Fruit fly (Drosophila melanogaster) whole organism, prepupa: ENCODE results near the gene CG34183.

Source experiments
- Blimp-1 ChIP-seq: fragments of 200-800 bp; sonication (Bioruptor generic); optimal IDR thresholded peaks from 3 replicates; lab custom pipeline; 2017; ENCODE audit warnings: missing biosample characterization, missing genetic modification characterization, mild to moderate bottlenecking, moderate library complexity, missing genetic modification reagents
- CG10631 ChIP-seq: fragments of 200-800 bp; sonication (Bioruptor generic); optimal IDR thresholded peaks from 2 replicates; lab custom pipeline; 2016; ENCODE audit warnings: missing biosample characterization, missing genetic modification characterization
- CG10669 ChIP-seq: fragments of 200-800 bp; sonication (Bioruptor generic); optimal IDR thresholded peaks from 3 replicates; lab custom pipeline; 2018; ENCODE audit warnings: missing biosample characterization, mild to moderate bottlenecking, missing genetic modification characterization, moderate library complexity
- CG11294 ChIP-seq: fragments of 200-800 bp; sonication (Bioruptor generic); IDR thresholded peaks from 2 replicates; pipeline ENCODE4 v1.3.6; 2022; ENCODE audit warnings: missing biosample characterization, missing genetic modification characterization
- CG11762 ChIP-seq: fragments of 200-800 bp; sonication (Bioruptor generic); optimal IDR thresholded peaks from 3 replicates; lab custom pipeline; 2016; ENCODE audit warnings: missing biosample characterization, missing genetic modification characterization; ENCODE audit not compliant: insufficient read depth
- CG11902 ChIP-seq: fragments of 200-800 bp; sonication (Bioruptor generic); optimal IDR thresholded peaks from 3 replicates; lab custom pipeline; 2016; ENCODE audit warnings: missing biosample characterization, missing genetic modification characterization
- CG15336 ChIP-seq: fragments of 200-800 bp; sonication (Bioruptor generic); IDR thresholded peaks from 2 replicates; pipeline ENCODE4 v1.3.6; 2022; ENCODE audit warnings: missing biosample characterization, missing genetic modification characterization
- CG1621 ChIP-seq: fragments of 200-800 bp; sonication (Bioruptor generic); optimal IDR thresholded peaks from 3 replicates; lab custom pipeline; 2018; ENCODE audit warnings: missing biosample characterization, mild to moderate bottlenecking, missing genetic modification characterization
- CG16779 ChIP-seq: fragments of 200-800 bp; sonication (Bioruptor generic); optimal IDR thresholded peaks from 3 replicates; lab custom pipeline; 2017; ENCODE audit warnings: missing biosample characterization, mild to moderate bottlenecking, missing genetic modification characterization
- CG3032 ChIP-seq: fragments of 200-800 bp; optimal IDR thresholded peaks from 2 replicates; lab custom pipeline; 2019; ENCODE audit warnings: missing biosample characterization, mild to moderate bottlenecking, missing genetic modification characterization, moderate library complexity
- CG32006 ChIP-seq: fragments of 200-800 bp; sonication (Bioruptor generic); optimal IDR thresholded peaks from 3 replicates; lab custom pipeline; 2017; ENCODE audit warnings: missing biosample characterization, mild to moderate bottlenecking, missing genetic modification characterization
- CG34406 ChIP-seq: fragments of 200-800 bp; sonication (Bioruptor generic); optimal IDR thresholded peaks from 3 replicates; lab custom pipeline; 2016; ENCODE audit warnings: missing biosample characterization, missing genetic modification characterization
- CG3919 ChIP-seq: fragments of 200-800 bp; sonication (Bioruptor generic); optimal IDR thresholded peaks from 3 replicates; lab custom pipeline; 2016; ENCODE audit warnings: missing biosample characterization, missing genetic modification characterization
- CG4318 ChIP-seq: fragments of 200-800 bp; sonication (Bioruptor generic); optimal IDR thresholded peaks from 3 replicates; lab custom pipeline; 2017; ENCODE audit warnings: missing biosample characterization, mild to moderate bottlenecking, missing genetic modification characterization
- CG6163 ChIP-seq: fragments of 200-800 bp; sonication (Bioruptor generic); IDR thresholded peaks from 3 replicates; pipeline ENCODE4 v1.3.6; 2022; ENCODE audit warnings: missing biosample characterization, missing genetic modification characterization
- CG6276 ChIP-seq: fragments of 200-800 bp; sonication (Bioruptor generic); optimal IDR thresholded peaks from 2 replicates; lab custom pipeline; 2017; ENCODE audit warnings: missing biosample characterization, mild to moderate bottlenecking, missing genetic modification characterization
- CG6792 ChIP-seq: fragments of 200-800 bp; sonication (Bioruptor generic); optimal IDR thresholded peaks from 3 replicates; lab custom pipeline; 2016; ENCODE audit warnings: missing biosample characterization, missing genetic modification characterization
- CG6808 ChIP-seq: fragments of 200-800 bp; sonication (Bioruptor generic); optimal IDR thresholded peaks from 3 replicates; lab custom pipeline; 2017; ENCODE audit warnings: missing biosample characterization, missing genetic modification characterization, mild to moderate bottlenecking, moderate library complexity, missing genetic modification reagents
- CG8119 ChIP-seq: fragments of 200-800 bp; sonication (Bioruptor generic); IDR thresholded peaks from 3 replicates; pipeline ENCODE4 v1.3.6; 2022; ENCODE audit warnings: missing biosample characterization, missing genetic modification characterization
- CG8319 ChIP-seq: fragments of 200-800 bp; sonication (Bioruptor generic); optimal IDR thresholded peaks from 3 replicates; lab custom pipeline; 2016; ENCODE audit warnings: missing biosample characterization, missing genetic modification characterization
- CG8632 ChIP-seq: fragments of 200-800 bp; sonication (Bioruptor generic); optimal IDR thresholded peaks from 3 replicates; lab custom pipeline; 2016; ENCODE audit warnings: missing biosample characterization, missing genetic modification characterization
- CG9139 ChIP-seq: fragments of 200-800 bp; sonication (Bioruptor generic); optimal IDR thresholded peaks from 3 replicates; lab custom pipeline; 2017; ENCODE audit warnings: missing biosample characterization, mild to moderate bottlenecking, missing genetic modification characterization
- Eip75B ChIP-seq: fragments of 200-800 bp; sonication (Bioruptor generic); optimal IDR thresholded peaks from 3 replicates; lab custom pipeline; 2016; ENCODE audit warnings: missing biosample characterization, missing genetic modification characterization
- Eip78C ChIP-seq: fragments of 200-800 bp; sonication (Bioruptor generic); peaks from one replicate; lab custom pipeline; 2016; ENCODE audit warnings: missing biosample characterization, missing genetic modification characterization
- Eip93F ChIP-seq: fragments of 200-800 bp; sonication (Bioruptor generic); optimal IDR thresholded peaks from 2 replicates; lab custom pipeline; 2016; ENCODE audit warnings: missing biosample characterization, mild to moderate bottlenecking, missing genetic modification characterization
- Ets21C ChIP-seq: fragments of 200-800 bp; sonication (Bioruptor generic); optimal IDR thresholded peaks from 3 replicates; lab custom pipeline; 2016; ENCODE audit warnings: missing biosample characterization, missing genetic modification characterization
- Ets96B ChIP-seq: fragments of 200-800 bp; optimal IDR thresholded peaks from 2 replicates; lab custom pipeline; 2019; ENCODE audit warnings: missing biosample characterization, mild to moderate bottlenecking, missing genetic modification characterization, moderate library complexity
- Gug ChIP-seq: fragments of 200-800 bp; sonication (Bioruptor generic); IDR thresholded peaks from 2 replicates; pipeline ENCODE4 v1.3.6; 2022; ENCODE audit warnings: missing biosample characterization, missing genetic modification characterization
- Hr39 ChIP-seq: fragments of 200-800 bp; sonication (Bioruptor generic); optimal IDR thresholded peaks from 2 replicates; lab custom pipeline; 2016; ENCODE audit warnings: missing biosample characterization, missing genetic modification characterization
- Hr4 ChIP-seq: fragments of 200-800 bp; sonication (Bioruptor generic); optimal IDR thresholded peaks from 3 replicates; lab custom pipeline; 2016; ENCODE audit warnings: missing biosample characterization, missing genetic modification characterization
- Lpt ChIP-seq: fragments of 200-800 bp; sonication (Bioruptor generic); optimal IDR thresholded peaks from 3 replicates; lab custom pipeline; 2016; ENCODE audit warnings: missing biosample characterization, missing genetic modification characterization
- OdsH ChIP-seq: fragments of 200-800 bp; sonication (Bioruptor generic); optimal IDR thresholded peaks from 3 replicates; lab custom pipeline; 2016; ENCODE audit warnings: missing biosample characterization, missing genetic modification characterization
- Sox102F ChIP-seq: fragments of 200-800 bp; sonication (Bioruptor generic); optimal IDR thresholded peaks from 2 replicates; lab custom pipeline; 2016; ENCODE audit warnings: missing biosample characterization, mild to moderate bottlenecking, missing genetic modification characterization
- Sox14 ChIP-seq: fragments of 200-800 bp; sonication (Bioruptor generic); optimal IDR thresholded peaks from 3 replicates; lab custom pipeline; 2016; ENCODE audit warnings: missing biosample characterization, missing genetic modification characterization
- Sox15 ChIP-seq: fragments of 200-800 bp; sonication (Bioruptor generic); optimal IDR thresholded peaks from 3 replicates; lab custom pipeline; 2016; ENCODE audit warnings: missing biosample characterization, missing genetic modification characterization
- achi ChIP-seq: fragments of 200-800 bp; sonication (Bioruptor generic); optimal IDR thresholded peaks from 3 replicates; lab custom pipeline; 2016; ENCODE audit warnings: missing biosample characterization, missing genetic modification characterization
- acj6 ChIP-seq: fragments of 200-800 bp; sonication (Bioruptor generic); optimal IDR thresholded peaks from 3 replicates; lab custom pipeline; 2016; ENCODE audit warnings: missing biosample characterization, missing genetic modification characterization
- cyc ChIP-seq: fragments of 200-800 bp; sonication (Bioruptor generic); optimal IDR thresholded peaks from 3 replicates; lab custom pipeline; 2016; ENCODE audit warnings: missing biosample characterization, missing genetic modification characterization
- dsx ChIP-seq: fragments of 200-800 bp; optimal IDR thresholded peaks from 3 replicates; lab custom pipeline; 2019; ENCODE audit warnings: missing biosample characterization, mild to moderate bottlenecking, missing genetic modification characterization, moderate library complexity; ENCODE audit not compliant: poor library complexity, severe bottlenecking
- eg ChIP-seq: fragments of 200-800 bp; sonication (Bioruptor generic); IDR thresholded peaks from 3 replicates; pipeline ENCODE4 v1.3.6; 2022; ENCODE audit warnings: missing biosample characterization, missing genetic modification characterization
- esn ChIP-seq: fragments of 200-800 bp; sonication (Bioruptor generic); optimal IDR thresholded peaks from 2 replicates; lab custom pipeline; 2016; ENCODE audit warnings: missing biosample characterization, mild to moderate bottlenecking, missing genetic modification characterization, moderate library complexity
- fd59A ChIP-seq: fragments of 200-800 bp; sonication (Bioruptor generic); optimal IDR thresholded peaks from 2 replicates; lab custom pipeline; 2017; ENCODE audit warnings: missing biosample characterization, mild to moderate bottlenecking, missing genetic modification characterization, missing genetic modification reagents
- fd85E ChIP-seq: fragments of 200-800 bp; sonication (Bioruptor generic); optimal IDR thresholded peaks from 3 replicates; lab custom pipeline; 2016; ENCODE audit warnings: missing biosample characterization, missing genetic modification characterization
- fkh ChIP-seq: fragments of 200-800 bp; sonication (Bioruptor generic); optimal IDR thresholded peaks from 3 replicates; lab custom pipeline; 2017; ENCODE audit warnings: missing biosample characterization, mild to moderate bottlenecking, missing genetic modification characterization, moderate library complexity
- lz ChIP-seq: fragments of 200-800 bp; sonication (Bioruptor generic); optimal IDR thresholded peaks from 3 replicates; lab custom pipeline; 2016; ENCODE audit warnings: missing biosample characterization, missing genetic modification characterization
- net ChIP-seq: fragments of 200-800 bp; sonication (Bioruptor generic); optimal IDR thresholded peaks from 3 replicates; lab custom pipeline; 2016; ENCODE audit warnings: missing biosample characterization, missing genetic modification characterization
- pdm3 ChIP-seq: fragments of 200-800 bp; sonication (Bioruptor generic); optimal IDR thresholded peaks from 3 replicates; lab custom pipeline; 2016; ENCODE audit warnings: missing biosample characterization, missing genetic modification characterization
- salr ChIP-seq, 2 experiments: fragments of 200-800 bp; sonication (Bioruptor generic); optimal IDR thresholded peaks; 3 replicates each; lab custom pipeline; 2016 to 2018; ENCODE audit warnings: missing biosample characterization in 2 of 2, missing genetic modification characterization in 2 of 2, mild to moderate bottlenecking in 1 of 2
- spab ChIP-seq: fragments of 200-800 bp; sonication (Bioruptor generic); optimal IDR thresholded peaks from 2 replicates; lab custom pipeline; 2017; ENCODE audit warnings: missing biosample characterization, mild to moderate bottlenecking, missing genetic modification characterization, missing genetic modification reagents
- ss ChIP-seq, 2 experiments: fragments of 200-800 bp; sonication (Bioruptor generic); optimal IDR thresholded peaks; 2 replicates in 1 of 2; 3 replicates in 1 of 2; lab custom pipeline; 2017 to 2018; ENCODE audit warnings: mild to moderate bottlenecking in 2 of 2, missing biosample characterization in 2 of 2, missing genetic modification characterization in 2 of 2, moderate library complexity in 1 of 2
- svp ChIP-seq: fragments of 200-800 bp; sonication (Bioruptor generic); peaks from one replicate; lab custom pipeline; 2016; ENCODE audit warnings: missing biosample characterization, missing genetic modification characterization
- topi ChIP-seq: fragments of 200-800 bp; sonication (Bioruptor generic); optimal IDR thresholded peaks from 3 replicates; lab custom pipeline; 2016; ENCODE audit warnings: missing biosample characterization, missing genetic modification characterization
- vri ChIP-seq: fragments of 200-800 bp; sonication (Bioruptor generic); optimal IDR thresholded peaks from 3 replicates; lab custom pipeline; 2016; ENCODE audit warnings: missing biosample characterization, mild to moderate bottlenecking, missing genetic modification characterization

Gene CG34183

dm6 chr2L:9911783-9912182 is 21.2 kb upstream of the CG34183 start:
- TF ChIP-seq CG6808 (no peak), OdsH (GFP tag; lab: Kevin White, UChicago) (no peak), CG8319 (no peak), CG9139 (no peak), CG4318 (GFP tag; lab: Kevin White, UChicago) (no peak), achi (GFP tag; lab: Kevin White, UChicago) (peak; percentile 6), vri (GFP tag; lab: Kevin White, UChicago) (no peak), acj6 (GFP tag; lab: Kevin White, UChicago) (peak; percentile 1), Ets21C (GFP tag; lab: Kevin White, UChicago) (no peak), Blimp-1 (GFP tag; lab: Kevin White, UChicago) (no peak), topi (GFP tag; lab: Kevin White, UChicago) (no peak), CG11902 (GFP tag; lab: Kevin White, UChicago) (no peak), svp (no peak), pdm3 (GFP tag; lab: Kevin White, UChicago) (peak; percentile 28), Eip75B (GFP tag; lab: Kevin White, UChicago) (peak; percentile 16), Gug (GFP tag; lab: Robert Waterston, UW) (0 out of 2 replicates have a peak, but pooled peaks have one; percentile 13), CG10669 (GFP tag; lab: Kevin White, UChicago) (no peak), esn (GFP tag; lab: Kevin White, UChicago) (no peak), CG3032 (tag; lab: Kevin White, UChicago) (no peak), CG6792 (GFP tag; lab: Kevin White, UChicago) (no peak), eg (GFP tag; lab: Robert Waterston, UW) (peak; percentile 80), Sox102F (GFP tag; lab: Kevin White, UChicago) (no peak), Lpt (no peak), CG15336 (no peak), Eip78C (GFP tag; lab: Kevin White, UChicago) (peak; percentile 43), fkh (GFP tag; lab: Kevin White, UChicago) (no peak), spab (GFP tag; lab: Kevin White, UChicago) (no peak), CG6163 (GFP tag; lab: Robert Waterston, UW) (peak; percentile 49; the same call in 2 of the 3 replicates), dsx (GFP tag; lab: Kevin White, UChicago) (no peak), net (peak; percentile 37), cyc (GFP tag; lab: Kevin White, UChicago) (peak; percentile 9), CG11294 (no peak), CG10631 (GFP tag; lab: Kevin White, UChicago) (no peak), Sox14 (no peak), CG16779 (tag; lab: Kevin White, UChicago) (no peak), CG32006 (GFP tag; lab: Kevin White, UChicago) (peak; percentile 7), Sox15 (no peak), CG8632 (GFP tag; lab: Kevin White, UChicago) (no peak), Eip93F (GFP tag; lab: Kevin White, UChicago) (no peak), Hr4 (peak; percentile 67), CG3919 (no peak), CG11762 (GFP tag; lab: Kevin White, UChicago) (no peak), lz (GFP tag; lab: Kevin White, UChicago) (peak; percentile 40), fd85E (no peak), ss (GFP tag; optimal IDR thresholded peaks at IDR 0.05; lab: Kevin White, UChicago) (no peak), CG1621 (tag; lab: Kevin White, UChicago) (no peak), Ets96B (no peak), CG34406 (GFP tag; lab: Kevin White, UChicago) (no peak), Hr39 (GFP tag; lab: Kevin White, UChicago) (peak; percentile 13), salr (GFP tag; optimal IDR thresholded peaks at IDR 0.05; lab: Kevin White, UChicago) (no peak), CG8119 (GFP tag; lab: Robert Waterston, UW) (peak; percentile 28; the same call in 2 of the 3 replicates), fd59A (GFP tag; lab: Kevin White, UChicago) (no peak), CG6276 (no peak)
